Fruit fly (Drosophila melanogaster): ENCODE measurements around the gene CG7083.

CG7083 gene

dm6 chr3L:8315141-8315816 lies 25.3 kb upstream of the CG7083 start, which contains the start of gene Cpsf6 (continued):
- TF ChIP-seq ranshi (GFP tag; IDR thresholded peaks at IDR 0.05) = no peak; the same call in 1 of the 2 replicates
- no peak for TF ChIP-seq sima (GFP tag; optimal IDR thresholded peaks at IDR 0.05)
- TF ChIP-seq wdn (GFP tag; IDR thresholded peaks at IDR 0.05) = no peak
- no peak for TF ChIP-seq sna (GFP tag; IDR thresholded peaks at IDR 0.05; ENCODE audit: partially characterized antibody)
- TF ChIP-seq Lhr (GFP tag; optimal IDR thresholded peaks at IDR 0.05) = peak; percentile 80
- no peak for TF ChIP-seq hth (optimal IDR thresholded peaks at IDR 0.05)
- no peak; the same call in 1 of the 2 replicates for TF ChIP-seq Scr (GFP tag; IDR thresholded peaks at IDR 0.05; ENCODE audit: partially characterized antibody)
- TF ChIP-seq gt (GFP tag; IDR thresholded peaks at IDR 0.05) = no peak
- TF ChIP-seq CG11696 (GFP tag; IDR thresholded peaks at IDR 0.05) = no peak
- TF ChIP-seq psq (GFP tag; optimal IDR thresholded peaks at IDR 0.05) = peak; percentile 17
- TF ChIP-seq cg (GFP tag; optimal IDR thresholded peaks at IDR 0.05) = peak; percentile 97
- TF ChIP-seq tgo (GFP tag; IDR thresholded peaks at IDR 0.05) = peak; percentile 61; the same call in 2 of the 3 replicates
- no peak for TF ChIP-seq Six4 (GFP tag; optimal IDR thresholded peaks at IDR 0.05)
- TF ChIP-seq hkb (optimal IDR thresholded peaks at IDR 0.05) = no peak
- peak; percentile 48 for TF ChIP-seq hkb (GFP tag; IDR thresholded peaks at IDR 0.05)
- TF ChIP-seq CG6683 (GFP tag; optimal IDR thresholded peaks at IDR 0.05) = no peak
- TF ChIP-seq Nf-YB (GFP tag; optimal IDR thresholded peaks at IDR 0.05) = peak; percentile 11
- no peak for TF ChIP-seq Dip2 (GFP tag; IDR thresholded peaks at IDR 0.05)
- peak; percentile 46; the same call in 1 of the 2 replicates for TF ChIP-seq CG4730 (GFP tag; IDR thresholded peaks at IDR 0.05)
- no peak for TF ChIP-seq tna (GFP tag; IDR thresholded peaks at IDR 0.05; ENCODE audit: partially characterized antibody)
- TF ChIP-seq CG17912 (GFP tag; optimal IDR thresholded peaks at IDR 0.05) = no peak
- TF ChIP-seq CG1832 (GFP tag; optimal IDR thresholded peaks at IDR 0.05) = peak; percentile 88
- TF ChIP-seq CG33557 (GFP tag; optimal IDR thresholded peaks at IDR 0.05) = peak; percentile 59
- no peak for TF ChIP-seq luna (GFP tag; optimal IDR thresholded peaks at IDR 0.05)
- no peak for TF ChIP-seq tup (GFP tag; optimal IDR thresholded peaks at IDR 0.05)
- no peak for TF ChIP-seq Taf1 (GFP tag; IDR thresholded peaks at IDR 0.05)
- TF ChIP-seq corto (GFP tag; optimal IDR thresholded peaks at IDR 0.05) = no peak
- TF ChIP-seq bcd (GFP tag; optimal IDR thresholded peaks at IDR 0.05) = peak; percentile 38
- TF ChIP-seq NK7.1 (GFP tag; optimal IDR thresholded peaks at IDR 0.05) = no peak
- TF ChIP-seq jigr1 (GFP tag; IDR thresholded peaks at IDR 0.05) = no peak
- TF ChIP-seq Atf-2 (GFP tag; optimal IDR thresholded peaks at IDR 0.05) = no peak
- TF ChIP-seq ftz-f1 (GFP tag; optimal IDR thresholded peaks at IDR 0.05) = no peak
- no peak for TF ChIP-seq bigmax (GFP tag; optimal IDR thresholded peaks at IDR 0.05)
- TF ChIP-seq dmrt99B (tag; optimal IDR thresholded peaks at IDR 0.05) = peak; percentile 41
- TF ChIP-seq sqz (GFP tag; optimal IDR thresholded peaks at IDR 0.05) = peak; percentile 74
- TF ChIP-seq cato (GFP tag; optimal IDR thresholded peaks at IDR 0.05; ENCODE audit: borderline replicate concordance) = peak; percentile 19
- peak; percentile 48; the same call in 1 of the 2 replicates for TF ChIP-seq al (GFP tag; IDR thresholded peaks at IDR 0.05)
- no peak for TF ChIP-seq Dad (GFP tag; optimal IDR thresholded peaks at IDR 0.05)
- no peak for TF ChIP-seq Asciz (GFP tag; optimal IDR thresholded peaks at IDR 0.05)
- TF ChIP-seq CG10979 (tag; optimal IDR thresholded peaks at IDR 0.05) = peak; percentile 64
- TF ChIP-seq CG12219 (GFP tag; optimal IDR thresholded peaks at IDR 0.05) = peak; percentile 33
- TF ChIP-seq wek (GFP tag; optimal IDR thresholded peaks at IDR 0.05) = peak; percentile 99
- TF ChIP-seq CG32767 (GFP tag; IDR thresholded peaks at IDR 0.05) = peak; percentile 94
- TF ChIP-seq lov (optimal IDR thresholded peaks at IDR 0.05) = no peak
- TF ChIP-seq lov (GFP tag; IDR thresholded peaks at IDR 0.05) = no peak
- TF ChIP-seq zfh1 (GFP tag; IDR thresholded peaks at IDR 0.05) = peak; percentile 65
- no peak for TF ChIP-seq prd (optimal IDR thresholded peaks at IDR 0.05)
- peak; percentile 74 for TF ChIP-seq prd (GFP tag; IDR thresholded peaks at IDR 0.05)
- no peak for TF ChIP-seq CG10274 (GFP tag; optimal IDR thresholded peaks at IDR 0.05)
- TF ChIP-seq en (GFP tag; optimal IDR thresholded peaks at IDR 0.05) = no peak
- TF ChIP-seq yki (optimal IDR thresholded peaks at IDR 0.05) = no peak
- peak; percentile 27 for TF ChIP-seq Tbp (GFP tag; optimal IDR thresholded peaks at IDR 0.05)

Measured in whole organism, embryonic.